Worm (Caenorhabditis elegans) whole organism, young adult: Measurements from ENCODE around the gene T14G8.4.

Experiments
- F37B4.10 ChIP-seq: fragments of 200-800 bp; sonication (Bioruptor generic); IDR thresholded peaks from 2 replicates; pipeline ENCODE4 v1.3.6; 2022; ENCODE audit warnings: missing genetic modification characterization, missing compliant biosample characterization
- T07F8.4 ChIP-seq: sonication (generic microtip); optimal IDR thresholded peaks from 2 replicates; lab custom pipeline; 2016; ENCODE audit warnings: mild to moderate bottlenecking, missing genetic modification characterization, moderate library complexity, missing compliant biosample characterization
- let-607 ChIP-seq, 2 experiments: fragments of 200-800 bp in 1 of 2; sonication (Bioruptor generic) in 1 of 2; sonication (generic microtip) in 1 of 2; optimal IDR thresholded peaks; 2 replicates each; lab custom pipeline; 2016 to 2018; ENCODE audit warnings: mild to moderate bottlenecking in 2 of 2, missing compliant biosample characterization in 2 of 2, missing genetic modification characterization in 2 of 2, moderate library complexity in 2 of 2, missing genotype in 1 of 2
- lin-35 ChIP-seq, 3 experiments: fragments of 150-350 bp in 2 of 3; sonication (generic microtip) in 1 of 3; optimal IDR thresholded peaks; 2 replicates each; lab custom pipeline; 2014 to 2018; ENCODE audit warnings: missing biosample characterization in 3 of 3, missing genetic modification characterization in 3 of 3, missing genetic modification reagents in 3 of 3
- lsy-27 ChIP-seq: sonication (generic microtip); optimal IDR thresholded peaks from 2 replicates; lab custom pipeline; 2017; ENCODE audit warnings: missing genetic modification characterization, mild to moderate bottlenecking, missing compliant biosample characterization, antibody characterized with exemption, missing genotype, borderline replicate concordance; ENCODE audit not compliant: insufficient read depth
- nfya-1 ChIP-seq: sonication (generic microtip); optimal IDR thresholded peaks from 2 replicates; lab custom pipeline; 2017; ENCODE audit warnings: antibody characterized with exemption, missing compliant biosample characterization, missing genetic modification characterization, borderline replicate concordance; ENCODE audit not compliant: insufficient read depth
- nhr-90 ChIP-seq: sonication (generic microtip); optimal IDR thresholded peaks from 2 replicates; lab custom pipeline; 2016; ENCODE audit warnings: missing genotype, mild to moderate bottlenecking, missing genetic modification characterization, missing compliant biosample characterization
- snpc-1.1 ChIP-seq: sonication (generic microtip); optimal IDR thresholded peaks from 2 replicates; lab custom pipeline; 2017; ENCODE audit warnings: missing genetic modification characterization, mild to moderate bottlenecking, missing compliant biosample characterization, antibody characterized with exemption, moderate library complexity, missing genotype, missing genetic modification reagents; ENCODE audit not compliant: insufficient read depth
- zfh-2 ChIP-seq: fragments of 200-800 bp; sonication (Bioruptor generic); conservative IDR thresholded peaks from 2 replicates; pipeline ENCODE4 v1.3.6; 2022; ENCODE audit warnings: missing genetic modification reagents, missing genetic modification characterization, missing compliant biosample characterization

- TF ChIP-seq lsy-27 (tag; lab: Kevin White, UChicago) (no peak), lin-35 (GFP tag; optimal IDR thresholded peaks at IDR 0.05; lab: Kevin White, UChicago) (no peak), nfya-1 (tag; lab: Kevin White, UChicago) (no peak), snpc-1.1 (no peak), F37B4.10 (GFP tag; lab: Robert Waterston, UW) (no peak), let-607 (tag; optimal IDR thresholded peaks at IDR 0.05; lab: Kevin White, UChicago) (no peak), zfh-2 (GFP tag; lab: Robert Waterston, UW) (no peak), T07F8.4 (tag; lab: Kevin White, UChicago) (no peak), nhr-90 (tag; lab: Kevin White, UChicago) (no peak)
Measured at ce11 chrX:12907502-12907901, 43.8 kb upstream of the T14G8.4 start, which contains the start of gene pqn-18.
